Worm (Caenorhabditis elegans): ENCODE results near the gene F40H3.2.

DNA sequence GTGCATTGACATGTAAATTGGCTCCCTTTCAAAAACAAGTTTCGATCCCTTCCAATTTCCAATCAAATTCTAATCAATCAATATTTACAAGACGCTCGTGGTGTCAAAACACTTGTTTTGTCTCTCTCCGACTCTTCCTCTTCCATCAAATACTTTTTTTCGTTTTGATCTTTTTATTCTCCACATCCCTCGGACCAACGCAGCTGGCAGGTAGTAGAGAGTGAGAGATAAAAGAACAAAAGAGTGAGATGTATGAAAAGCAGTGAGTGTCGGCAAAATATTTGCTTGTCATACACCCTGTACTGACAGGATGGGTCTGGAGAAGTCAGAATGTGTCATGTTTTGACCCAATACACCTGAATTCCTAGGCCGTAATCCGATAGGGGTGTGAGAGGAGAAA lies 36.7 kb upstream of the F40H3.2 start:
- TF ChIP-seq Y22D7AL.16 (tag; optimal IDR thresholded peaks at IDR 0.05) (no peak), nhr-11 (tag; optimal IDR thresholded peaks at IDR 0.05) (no peak), ref-2 (tag; optimal IDR thresholded peaks at IDR 0.05) (no peak), unc-86 (tag; optimal IDR thresholded peaks at IDR 0.05) (no peak), tbx-7 (tag; optimal IDR thresholded peaks at IDR 0.05) (no peak)

All from whole organism, late embryonic.